Fruit fly (Drosophila melanogaster): ENCODE data around the gene AP-1-2beta.

The AP-1-2beta gene

DNA sequence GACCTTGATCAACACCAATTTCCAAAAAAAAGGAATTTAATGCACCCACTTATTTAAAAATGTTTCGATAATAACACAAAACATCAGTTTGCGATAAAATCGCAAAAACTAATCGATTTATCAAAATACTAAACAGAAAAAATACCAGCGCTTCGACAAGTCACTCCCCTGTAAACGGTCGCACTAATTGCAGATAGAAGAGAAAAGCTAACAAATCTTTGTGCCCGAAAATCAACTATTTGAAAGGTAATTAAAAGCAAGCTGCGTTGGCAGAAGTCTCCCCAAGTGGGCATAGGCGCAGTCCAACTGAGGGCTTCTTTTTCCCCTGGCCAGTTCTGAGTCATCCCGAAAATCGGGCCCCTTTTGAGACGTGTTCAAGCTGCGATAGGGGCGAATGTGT lies at the start of gene AP-1-2beta:
TSS of gene AP-1-2beta (plus strand) at position 161 of the 400 bp plus-strand sequence.
- peak; percentile 45 for TF ChIP-seq CG17801 (GFP tag; optimal IDR thresholded peaks at IDR 0.05; ENCODE audit: partially characterized antibody)

dm6 chrX:19683040-19683875 lies 47.5 kb upstream of the AP-1-2beta start, which contains the start of the genes dome and Ubqn:
Gene dome (minus strand): TSS chrX:19683518.
Gene Ubqn (plus strand): TSS chrX:19683808.
- peak; percentile 62 for TF ChIP-seq CG17801 (GFP tag; optimal IDR thresholded peaks at IDR 0.05; ENCODE audit: partially characterized antibody)

- no peak for TF ChIP-seq CG17801 (GFP tag; optimal IDR thresholded peaks at IDR 0.05; ENCODE audit: partially characterized antibody)
These were observed 46.8 kb upstream of the AP-1-2beta start for dm6 chrX:19684048-19684447.

DNA sequence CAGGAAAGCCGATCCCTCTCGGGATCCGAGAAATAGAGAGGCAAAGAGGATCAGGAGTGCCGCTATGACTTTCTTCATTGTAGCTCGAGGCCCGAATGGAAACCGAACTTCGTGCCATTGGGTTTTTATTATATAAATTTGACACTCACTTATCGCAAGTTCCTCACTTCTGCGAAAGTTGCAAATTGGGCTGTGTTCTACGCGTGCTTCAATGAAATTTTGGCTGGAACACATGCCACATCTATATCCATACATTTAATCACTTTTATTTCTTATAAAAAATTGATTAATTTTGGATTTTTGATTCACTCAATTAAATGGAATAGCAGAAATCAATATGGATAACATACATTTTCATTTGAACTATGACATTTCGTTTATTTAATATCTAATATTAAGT lies 42.0 kb upstream of the AP-1-2beta start, which contains the start of gene CG14227:
TSS of gene CG14227 (minus strand) at position 101 of the 400 bp plus-strand sequence.
- TF ChIP-seq CG17801 (GFP tag; optimal IDR thresholded peaks at IDR 0.05; ENCODE audit: partially characterized antibody): no peak

DNA sequence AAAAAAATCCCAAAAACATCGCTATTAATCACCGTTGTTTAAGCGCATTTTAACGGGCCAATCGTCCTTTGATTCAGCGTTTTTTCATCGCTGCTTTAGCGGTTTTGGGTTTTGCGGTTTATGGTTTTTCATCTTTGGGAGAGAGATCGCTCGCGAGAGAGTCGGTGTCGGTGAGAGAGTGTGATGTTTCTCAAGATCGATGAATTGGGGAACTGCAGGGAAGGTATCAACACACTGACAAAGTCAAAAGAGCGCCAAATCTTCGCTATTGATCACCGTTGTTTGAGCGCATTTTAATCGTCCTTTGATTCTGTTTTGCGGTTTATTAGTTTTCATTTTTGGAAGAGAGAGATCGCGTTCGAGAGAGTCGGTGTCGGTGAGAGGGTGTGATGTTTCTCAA lies 40.8 kb upstream of the AP-1-2beta start:
- TF ChIP-seq CG17801 (GFP tag; optimal IDR thresholded peaks at IDR 0.05; ENCODE audit: partially characterized antibody): no peak

DNA sequence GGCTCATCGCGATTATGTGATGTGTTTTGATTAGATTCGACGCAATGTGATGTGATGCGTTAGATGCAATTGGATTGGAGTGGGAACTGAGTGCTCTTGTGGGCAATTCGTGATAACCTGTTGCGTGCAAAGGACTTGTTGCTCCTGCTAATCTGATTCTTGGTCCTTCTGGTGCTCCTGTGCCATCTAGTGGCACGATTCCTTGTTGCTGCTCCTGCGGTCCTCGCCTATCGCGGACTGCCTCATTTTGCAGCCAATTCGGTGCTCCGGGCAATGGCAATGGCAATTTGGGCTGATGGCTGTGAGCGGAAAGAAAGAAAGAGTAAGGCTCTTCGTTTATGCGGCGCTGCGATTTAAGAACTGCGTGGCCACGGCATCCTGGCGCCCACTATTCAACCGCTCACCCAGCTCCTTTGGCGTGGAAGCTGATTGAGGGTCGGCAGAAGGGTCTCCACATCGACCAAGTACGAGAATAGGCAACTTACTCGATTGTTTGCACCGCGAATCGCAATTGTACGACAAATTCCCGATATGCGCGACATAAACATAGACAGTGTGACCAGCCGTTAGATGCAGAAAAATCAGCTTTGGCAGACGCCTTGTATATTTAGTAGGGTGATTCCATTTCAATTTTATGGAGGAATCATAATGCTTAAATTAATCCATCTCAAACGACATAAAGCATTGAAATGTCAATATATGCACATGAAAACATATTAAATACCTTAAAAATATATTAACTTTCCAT lies 37.7 kb upstream of the AP-1-2beta start, which contains the start of gene Mer:
TSS of gene Mer (minus strand) at position 550 of the 748 bp plus-strand sequence.
- TF ChIP-seq CG17801 (GFP tag; optimal IDR thresholded peaks at IDR 0.05; ENCODE audit: partially characterized antibody): peak; percentile 85

DNA sequence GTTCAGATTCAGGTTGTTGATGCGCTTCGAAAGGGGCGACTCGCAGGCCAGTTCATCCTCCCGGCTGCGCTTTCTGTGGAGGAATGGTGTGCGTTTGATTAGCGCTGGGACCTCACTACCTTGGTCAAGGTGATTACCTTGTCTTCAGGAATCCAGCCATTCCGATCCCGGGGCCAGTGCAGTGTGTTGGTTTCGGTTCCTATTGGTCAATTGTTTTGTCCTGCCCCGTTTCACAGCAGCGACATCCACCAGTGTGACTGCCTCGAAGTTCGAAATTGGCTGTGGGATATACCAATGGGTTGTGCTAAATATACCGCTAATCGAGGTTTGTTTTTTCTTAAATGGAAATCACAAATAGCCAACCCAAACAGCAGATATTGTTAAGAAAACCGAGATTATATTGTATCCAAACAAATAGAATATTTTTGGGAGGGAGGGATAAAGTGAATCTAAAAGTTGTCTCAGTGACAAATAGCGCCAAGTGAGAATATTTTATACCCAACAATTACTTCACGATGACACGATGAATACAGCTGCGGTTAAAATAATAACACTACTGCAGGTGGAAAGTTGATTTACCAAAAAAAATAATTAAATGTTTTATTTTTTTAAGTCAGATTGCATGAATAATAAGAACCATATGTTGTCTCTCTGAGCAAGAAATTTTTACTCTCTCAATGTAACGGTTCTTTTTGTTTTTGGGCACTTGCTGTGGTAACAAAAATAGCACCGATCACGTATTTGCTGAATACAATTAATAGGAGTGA lies 35.8 kb upstream of the AP-1-2beta start, which contains the start of gene CG14229:
TSS of gene CG14229 (minus strand) at position 459 of the 767 bp plus-strand sequence.
- no peak for TF ChIP-seq CG17801 (GFP tag; optimal IDR thresholded peaks at IDR 0.05; ENCODE audit: partially characterized antibody)

dm6 chrX:19696845-19697244 lies 34.0 kb upstream of the AP-1-2beta start, which contains the start of gene Cdc42:
Gene Cdc42 (plus strand): TSS chrX:19697091.
- no peak for TF ChIP-seq CG17801 (GFP tag; optimal IDR thresholded peaks at IDR 0.05; ENCODE audit: partially characterized antibody)

DNA sequence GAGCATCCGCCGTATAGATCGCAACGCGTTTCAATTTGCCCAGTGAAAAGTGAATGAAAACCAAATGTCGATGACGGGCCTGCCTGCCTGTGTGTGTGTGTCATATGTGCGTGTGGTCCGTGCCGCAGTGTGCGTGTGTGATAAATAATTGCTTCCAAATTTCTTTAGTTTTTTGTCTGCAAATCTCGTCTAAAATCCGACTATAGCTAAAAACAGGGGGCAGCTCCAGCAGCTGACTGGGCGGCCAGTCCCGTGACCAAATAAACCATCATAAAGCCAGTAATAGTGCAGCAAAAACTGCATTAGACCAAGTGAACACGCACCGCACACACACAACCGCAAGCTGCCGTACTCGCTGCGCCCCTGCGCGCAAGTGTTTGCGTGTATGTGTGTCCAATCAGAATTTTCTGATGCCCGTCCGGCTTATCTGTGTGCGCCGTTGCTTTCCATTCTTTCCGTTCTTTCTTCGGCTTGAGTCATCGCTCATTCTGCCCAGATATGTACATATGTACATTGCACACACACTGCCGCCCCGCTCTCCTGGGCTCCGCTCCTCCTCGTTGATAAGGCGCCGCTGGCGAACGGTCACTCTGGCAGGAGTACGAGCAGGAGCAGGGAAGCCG lies 33.4 kb upstream of the AP-1-2beta start:
- TF ChIP-seq CG17801 (GFP tag; optimal IDR thresholded peaks at IDR 0.05; ENCODE audit: partially characterized antibody): no peak

dm6 chrX:19701611-19702010 lies 29.2 kb upstream of the AP-1-2beta start, which contains the start of gene Tcs4:
Gene Tcs4 (minus strand): TSS chrX:19701755.
- peak; percentile 48 for TF ChIP-seq CG17801 (GFP tag; optimal IDR thresholded peaks at IDR 0.05; ENCODE audit: partially characterized antibody)

dm6 chrX:19704083-19704482 lies 26.7 kb upstream of the AP-1-2beta start, which contains the start of the genes CG14230 and CG14232:
Gene CG14230 (plus strand): TSS chrX:19704176.
Gene CG14232 (minus strand): TSS chrX:19704259.
- TF ChIP-seq CG17801 (GFP tag; optimal IDR thresholded peaks at IDR 0.05; ENCODE audit: partially characterized antibody): peak; percentile 48

- no peak for TF ChIP-seq CG17801 (GFP tag; optimal IDR thresholded peaks at IDR 0.05; ENCODE audit: partially characterized antibody)
These were observed 18.9 kb upstream of the AP-1-2beta start for dm6 chrX:19711936-19712335.

DNA sequence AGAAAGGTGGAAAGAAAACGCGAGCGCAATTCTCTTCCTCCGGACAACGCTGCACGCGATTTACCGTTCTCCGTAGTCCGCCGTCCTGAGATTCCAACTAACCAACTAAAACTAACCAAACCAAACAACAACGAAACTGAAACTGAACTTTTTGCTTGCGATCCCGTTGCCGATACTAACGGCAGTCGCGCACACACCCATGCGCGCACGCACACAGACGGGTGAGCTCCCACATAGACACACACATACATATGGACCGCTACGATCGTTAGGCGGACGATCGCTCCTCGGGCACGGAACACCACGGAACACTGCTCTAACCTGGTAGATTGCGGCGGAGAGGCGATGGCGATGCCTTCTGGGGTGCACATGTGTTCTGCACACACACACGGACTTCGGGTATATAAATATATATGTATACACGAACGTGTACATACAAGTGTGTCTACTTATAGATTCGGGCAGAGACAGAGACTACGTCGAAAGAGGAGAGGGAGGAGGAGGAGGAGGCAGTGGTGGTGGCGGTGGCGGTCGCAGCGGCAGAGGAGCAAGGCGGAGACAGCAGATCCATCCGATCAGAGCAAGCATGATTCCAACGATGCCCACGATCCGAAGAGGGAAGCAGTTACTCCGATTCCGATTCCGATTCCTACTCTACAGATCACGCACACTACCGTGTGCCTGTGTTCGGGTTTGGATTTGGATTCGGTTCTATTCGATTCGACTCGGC lies 17.7 kb upstream of the AP-1-2beta start, which contains the start of gene meso18E:
TSS of gene meso18E (minus strand) at position 148 of the 730 bp plus-strand sequence.
- no peak for TF ChIP-seq CG17801 (GFP tag; optimal IDR thresholded peaks at IDR 0.05; ENCODE audit: partially characterized antibody)
